Worm (Caenorhabditis elegans) whole organism, L4 larva: Measurements from ENCODE around the gene best-19.
A peak's percentile ranks its signal among the peaks of the same experiment; 100 is the strongest.

ENCODE experiments used
- F26F4.8 ChIP-seq: fragments of 200-800 bp; sonication (Bioruptor generic); conservative IDR thresholded peaks from 2 replicates; pipeline ENCODE4 v1.3.6; 2022; ENCODE audit warnings: missing genetic modification characterization, missing compliant biosample characterization
- R02D3.7 ChIP-seq: fragments of 150-350 bp; sonication (generic microtip); optimal IDR thresholded peaks from 3 replicates; lab custom pipeline; 2014; ENCODE audit warnings: missing biosample characterization, missing genetic modification characterization
- Y105C5A.15 ChIP-seq: fragments of 200-800 bp; sonication (Bioruptor generic); IDR thresholded peaks from 2 replicates; pipeline ENCODE4 v1.3.6; 2022; ENCODE audit warnings: missing genetic modification characterization, missing compliant biosample characterization
- Y5F2A.4 ChIP-seq: fragments of 200-800 bp; sonication (Bioruptor generic); optimal IDR thresholded peaks from 2 replicates; lab custom pipeline; 2018; ENCODE audit warnings: mild to moderate bottlenecking, missing genetic modification characterization, missing compliant biosample characterization
- Y75B8A.6 ChIP-seq: fragments of 200-800 bp; sonication (Bioruptor generic); IDR thresholded peaks from 2 replicates; pipeline ENCODE4 v1.3.6; 2022; ENCODE audit warnings: missing genetic modification reagents, missing genetic modification characterization, missing compliant biosample characterization
- aly-2 ChIP-seq: sonication (generic microtip); optimal IDR thresholded peaks from 2 replicates; lab custom pipeline; 2018; ENCODE audit warnings: missing biosample characterization, missing genetic modification characterization
- attf-4 ChIP-seq: sonication (generic microtip); optimal IDR thresholded peaks from 3 replicates; lab custom pipeline; 2017; ENCODE audit warnings: missing biosample characterization, missing genetic modification characterization
- ceh-20 ChIP-seq: fragments of 200-800 bp; sonication (Bioruptor generic); IDR thresholded peaks from 2 replicates; pipeline ENCODE4 v1.3.6; 2022; ENCODE audit warnings: missing genetic modification reagents, missing genetic modification characterization, missing compliant biosample characterization
- ceh-32 ChIP-seq: sonication (generic microtip); optimal IDR thresholded peaks from 2 replicates; lab custom pipeline; 2016; ENCODE audit warnings: mild to moderate bottlenecking, missing genetic modification characterization, missing compliant biosample characterization; ENCODE audit not compliant: poor library complexity
- ceh-62 ChIP-seq: sonication (generic microtip); optimal IDR thresholded peaks from 2 replicates; lab custom pipeline; 2017; ENCODE audit warnings: missing biosample characterization, missing genetic modification characterization
- ces-1 ChIP-seq: fragments of 150-350 bp; sonication (generic microtip); optimal IDR thresholded peaks from 4 replicates; lab custom pipeline; 2014; ENCODE audit warnings: missing biosample characterization, missing genetic modification reagents, missing genetic modification characterization
- daf-16 ChIP-seq, 3 experiments: sonication (generic microtip); optimal IDR thresholded peaks; 2 replicates each; lab custom pipeline; 2016 to 2017; ENCODE audit warnings: missing genetic modification characterization in 3 of 3, missing genetic modification reagents in 3 of 3, mild to moderate bottlenecking in 2 of 3, missing compliant biosample characterization in 2 of 3, missing biosample characterization in 1 of 3, moderate library complexity in 1 of 3
- dmd-6 ChIP-seq: fragments of 200-800 bp; sonication (Bioruptor generic); IDR thresholded peaks from 2 replicates; pipeline ENCODE4 v1.3.6; 2022; ENCODE audit warnings: missing genetic modification reagents, missing genetic modification characterization, missing compliant biosample characterization
- dmd-9 ChIP-seq: fragments of 200-800 bp; sonication (Bioruptor generic); IDR thresholded peaks from 2 replicates; pipeline ENCODE4 v1.3.6; 2022; ENCODE audit warnings: missing genetic modification reagents, missing genetic modification characterization, missing compliant biosample characterization
- dpl-1 ChIP-seq: fragments of 150-350 bp; optimal IDR thresholded peaks from 2 replicates; lab custom pipeline; 2014; ENCODE audit warnings: missing biosample characterization, missing genetic modification reagents, missing genetic modification characterization
- duxl-1 ChIP-seq: sonication (generic microtip); optimal IDR thresholded peaks from 2 replicates; lab custom pipeline; 2016; ENCODE audit warnings: mild to moderate bottlenecking, missing genetic modification characterization, moderate library complexity, missing compliant biosample characterization; ENCODE audit not compliant: poor library complexity
- egl-27 ChIP-seq: sonication (generic microtip); optimal IDR thresholded peaks from 3 replicates; lab custom pipeline; 2017; ENCODE audit warnings: missing biosample characterization, missing genetic modification reagents, missing genetic modification characterization
- fkh-10 ChIP-seq: fragments of 150-350 bp; optimal IDR thresholded peaks from 2 replicates; lab custom pipeline; 2014; ENCODE audit warnings: missing biosample characterization, missing genetic modification reagents, missing genetic modification characterization
- fos-1 ChIP-seq: fragments of 150-350 bp; optimal IDR thresholded peaks from 2 replicates; lab custom pipeline; 2014; ENCODE audit warnings: missing biosample characterization, missing genetic modification characterization
- gei-8 ChIP-seq: fragments of 200-800 bp; sonication (Bioruptor generic); optimal IDR thresholded peaks from 2 replicates; lab custom pipeline; 2018; ENCODE audit warnings: mild to moderate bottlenecking, missing genetic modification characterization, missing compliant biosample characterization
- lin-13 ChIP-seq: fragments of 150-350 bp; optimal IDR thresholded peaks from 2 replicates; lab custom pipeline; 2014; ENCODE audit warnings: missing biosample characterization, missing genetic modification reagents, missing genetic modification characterization
- lin-15B ChIP-seq: fragments of 150-350 bp; sonication (generic microtip); optimal IDR thresholded peaks from 3 replicates; lab custom pipeline; 2014; ENCODE audit warnings: missing biosample characterization, missing genetic modification characterization
- lin-29 ChIP-seq: fragments of 200-800 bp; sonication (Bioruptor generic); IDR thresholded peaks from 2 replicates; pipeline ENCODE4 v1.3.6; 2022; ENCODE audit warnings: missing genetic modification reagents, missing genetic modification characterization, missing compliant biosample characterization
- lsy-2 ChIP-seq, 2 experiments: fragments of 150-350 bp in 1 of 2; sonication (generic microtip) in 1 of 2; optimal IDR thresholded peaks; 2 replicates each; lab custom pipeline; 2014 to 2017; ENCODE audit warnings: missing biosample characterization in 2 of 2, missing genetic modification characterization in 2 of 2
- madf-5 ChIP-seq, 2 experiments: fragments of 200-800 bp; sonication (Bioruptor generic); IDR thresholded peaks; 2 replicates each; pipeline ENCODE4 v1.3.6; 2022; ENCODE audit warnings: missing compliant biosample characterization in 2 of 2, missing genetic modification characterization in 2 of 2
- mep-1 ChIP-seq: fragments of 150-350 bp; sonication (generic microtip); optimal IDR thresholded peaks from 3 replicates; lab custom pipeline; 2014; ENCODE audit warnings: missing biosample characterization, missing genetic modification characterization
- mxl-2 ChIP-seq: fragments of 200-800 bp; sonication (Bioruptor generic); conservative IDR thresholded peaks from 2 replicates; pipeline ENCODE4 v1.3.6; 2022; ENCODE audit warnings: missing genetic modification reagents, missing genetic modification characterization, missing compliant biosample characterization
- mxl-3 ChIP-seq: fragments of 200-800 bp; sonication (Bioruptor generic); optimal IDR thresholded peaks from 2 replicates; lab custom pipeline; 2018; ENCODE audit warnings: mild to moderate bottlenecking, missing genetic modification characterization, missing compliant biosample characterization
- nhr-10 ChIP-seq: fragments of 150-350 bp; optimal IDR thresholded peaks from 2 replicates; lab custom pipeline; 2014; ENCODE audit warnings: missing biosample characterization, missing genetic modification characterization
- nhr-111 ChIP-seq: fragments of 200-800 bp; sonication (Bioruptor generic); optimal IDR thresholded peaks from 2 replicates; lab custom pipeline; 2018; ENCODE audit warnings: mild to moderate bottlenecking, missing genetic modification characterization, missing compliant biosample characterization
- nhr-25 ChIP-seq: sonication (generic microtip); optimal IDR thresholded peaks from 2 replicates; lab custom pipeline; 2017; ENCODE audit warnings: missing genetic modification characterization, mild to moderate bottlenecking, missing compliant biosample characterization, antibody characterized with exemption, moderate library complexity, borderline replicate concordance; ENCODE audit not compliant: insufficient read depth
- nhr-42 ChIP-seq: fragments of 200-800 bp; sonication (Bioruptor generic); IDR thresholded peaks from 2 replicates; pipeline ENCODE4 v1.3.6; 2022; ENCODE audit warnings: missing genetic modification characterization, missing compliant biosample characterization
- nhr-6 ChIP-seq: fragments of 150-350 bp; optimal IDR thresholded peaks from 2 replicates; lab custom pipeline; 2014; ENCODE audit warnings: missing biosample characterization, missing genetic modification characterization
- nhr-77 ChIP-seq: fragments of 150-350 bp; optimal IDR thresholded peaks from 2 replicates; lab custom pipeline; 2014; ENCODE audit warnings: missing biosample characterization, missing genetic modification characterization
- pha-4 ChIP-seq, 2 experiments: fragments of 150-350 bp in 1 of 2; fragments of 200-800 bp in 1 of 2; sonication (Bioruptor generic) in 1 of 2; IDR thresholded peaks in 1 of 2; optimal IDR thresholded peaks in 1 of 2; 2 replicates each; pipeline versions ENCODE4 v1.3.6 to Lab custom; 2014 to 2022; ENCODE audit warnings: missing genetic modification characterization in 2 of 2, missing genetic modification reagents in 2 of 2, missing biosample characterization in 1 of 2, missing compliant biosample characterization in 1 of 2
- saeg-2 ChIP-seq: fragments of 200-800 bp; sonication (Bioruptor generic); IDR thresholded peaks from 2 replicates; pipeline ENCODE4 v1.3.6; 2022; ENCODE audit warnings: missing genetic modification reagents, missing genetic modification characterization, missing compliant biosample characterization
- set-16 ChIP-seq: fragments of 200-800 bp; sonication (Bioruptor generic); IDR thresholded peaks from 2 replicates; pipeline ENCODE4 v1.3.6; 2022; ENCODE audit warnings: missing genetic modification reagents, missing genetic modification characterization, missing compliant biosample characterization
- spr-1 ChIP-seq: sonication (generic microtip); optimal IDR thresholded peaks from 2 replicates; lab custom pipeline; 2016; ENCODE audit warnings: mild to moderate bottlenecking, missing genetic modification characterization, missing compliant biosample characterization
- spr-3 ChIP-seq: fragments of 200-800 bp; sonication (Bioruptor generic); optimal IDR thresholded peaks from 2 replicates; lab custom pipeline; 2018; ENCODE audit warnings: mild to moderate bottlenecking, missing genetic modification characterization, missing compliant biosample characterization
- unc-130 ChIP-seq: sonication (generic microtip); optimal IDR thresholded peaks from 2 replicates; lab custom pipeline; 2016; ENCODE audit warnings: missing genetic modification reagents, missing genetic modification characterization, missing compliant biosample characterization
- unc-62 ChIP-seq, 3 experiments: fragments of 150-350 bp in 1 of 3; sonication (generic microtip); optimal IDR thresholded peaks in 2 of 3; peaks in 1 of 3; 1 replicate in 1 of 3; 2 replicates in 2 of 3; lab custom pipeline; 2014 to 2017; ENCODE audit warnings: missing biosample characterization in 3 of 3, missing genetic modification characterization in 3 of 3, missing genetic modification reagents in 3 of 3, missing genotype in 1 of 3
- zfp-2 ChIP-seq: sonication (generic microtip); optimal IDR thresholded peaks from 2 replicates; lab custom pipeline; 2016; ENCODE audit warnings: mild to moderate bottlenecking, missing genetic modification characterization, missing compliant biosample characterization
- zip-11 ChIP-seq: fragments of 200-800 bp; sonication (Bioruptor generic); IDR thresholded peaks from 2 replicates; pipeline ENCODE4 v1.3.6; 2022; ENCODE audit warnings: missing genetic modification characterization, missing compliant biosample characterization
- ztf-7 ChIP-seq: fragments of 150-350 bp; optimal IDR thresholded peaks from 2 replicates; lab custom pipeline; 2014; ENCODE audit warnings: missing biosample characterization, missing genetic modification characterization

best-19 gene

DNA sequence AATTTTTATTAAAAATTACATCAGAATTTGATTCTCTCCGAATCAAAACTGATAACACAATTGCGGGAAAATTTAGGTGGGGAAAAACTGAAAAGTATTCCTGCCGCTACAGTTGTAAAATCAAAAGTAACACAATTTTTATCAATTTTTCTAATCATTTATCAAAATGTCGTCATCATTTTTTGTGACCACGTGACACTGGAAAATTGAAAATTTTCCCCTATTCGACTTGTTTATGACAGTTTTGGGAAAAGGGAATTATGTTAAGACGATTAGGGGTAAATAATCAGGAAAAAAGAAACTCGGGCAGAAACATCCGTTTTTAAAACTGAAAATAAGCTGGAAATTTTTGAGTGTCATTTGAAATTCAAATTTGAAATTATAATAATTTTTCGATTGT, 13.4 kb downstream of the best-19 start (continued):
- TF ChIP-seq zfp-2 (tag; lab: Kevin White, UChicago) (no peak), pha-4 (GFP tag; IDR thresholded peaks at IDR 0.05; lab: Robert Waterston, UW) (peak; percentile 20; the same call in 1 of the 2 replicates), pha-4 (tag; optimal IDR thresholded peaks at IDR 0.05; lab: Kevin White, UChicago) (no peak), nhr-111 (GFP tag; lab: Kevin White, UChicago) (no peak), aly-2 (tag; lab: Kevin White, UChicago) (no peak), dmd-6 (GFP tag; lab: Robert Waterston, UW) (peak; percentile 92), duxl-1 (tag; lab: Kevin White, UChicago) (no peak), dpl-1 (GFP tag; lab: Kevin White, UChicago) (no peak), nhr-42 (GFP tag; lab: Robert Waterston, UW) (no peak), mxl-2 (GFP tag; lab: Robert Waterston, UW) (no peak), ztf-7 (tag; lab: Kevin White, UChicago) (no peak), lin-13 (GFP tag; lab: Kevin White, UChicago) (no peak), dmd-9 (GFP tag; lab: Robert Waterston, UW) (no peak), madf-5 (GFP tag; IDR thresholded peaks at IDR 0.05; lab: Robert Waterston, UW) (no peak)

DNA sequence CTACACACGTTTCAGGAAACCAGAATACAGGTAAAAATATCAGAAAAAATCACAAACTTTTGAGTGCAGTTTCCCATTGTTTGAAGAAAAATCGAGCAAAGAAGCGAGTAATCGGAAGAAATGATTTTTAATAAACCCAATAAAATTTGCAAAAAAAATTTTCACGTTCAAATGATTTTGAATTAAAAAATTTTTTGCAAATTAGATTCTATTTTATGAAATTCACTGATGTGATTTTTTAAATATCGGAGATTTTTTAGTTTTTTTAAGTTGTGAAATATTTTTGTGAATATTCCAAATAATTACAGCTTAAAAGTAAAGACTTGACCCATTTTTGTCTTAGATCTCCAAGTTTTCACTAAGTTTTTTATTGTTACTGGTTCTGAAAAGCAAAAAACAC, 14.8 kb downstream of the best-19 start, which contains the start of gene pnp-1:
pnp-1 (minus strand) TSS at position 101 of the 400 bp plus-strand sequence.
- no peak for TF ChIP-seq ceh-20
- no peak for TF ChIP-seq dmd-9 (GFP tag; lab: Robert Waterston, UW)
- TF ChIP-seq lin-13 (GFP tag; lab: Kevin White, UChicago), result no peak
- TF ChIP-seq Y5F2A.4 (GFP tag; lab: Kevin White, UChicago), result no peak
- TF ChIP-seq daf-16 (GFP tag; optimal IDR thresholded peaks at IDR 0.05; lab: Kevin White, UChicago), result no peak
- no peak for TF ChIP-seq daf-16 (tag; optimal IDR thresholded peaks at IDR 0.05; lab: Kevin White, UChicago)
- no peak for TF ChIP-seq nhr-111 (GFP tag; lab: Kevin White, UChicago)
- TF ChIP-seq fos-1, result no peak
- TF ChIP-seq spr-1 (tag; lab: Kevin White, UChicago), result no peak
- TF ChIP-seq ztf-7 (tag; lab: Kevin White, UChicago), result no peak
- no peak for TF ChIP-seq mep-1
- TF ChIP-seq ceh-62, result no peak
- no peak for TF ChIP-seq Y75B8A.6 (GFP tag; lab: Robert Waterston, UW)
- TF ChIP-seq attf-4 (tag; lab: Kevin White, UChicago), result no peak
- TF ChIP-seq ces-1 (GFP tag; lab: Kevin White, UChicago), result no peak
- TF ChIP-seq set-16, result no peak
- TF ChIP-seq lsy-2 (tag; optimal IDR thresholded peaks at IDR 0.05; lab: Kevin White, UChicago), result no peak

DNA sequence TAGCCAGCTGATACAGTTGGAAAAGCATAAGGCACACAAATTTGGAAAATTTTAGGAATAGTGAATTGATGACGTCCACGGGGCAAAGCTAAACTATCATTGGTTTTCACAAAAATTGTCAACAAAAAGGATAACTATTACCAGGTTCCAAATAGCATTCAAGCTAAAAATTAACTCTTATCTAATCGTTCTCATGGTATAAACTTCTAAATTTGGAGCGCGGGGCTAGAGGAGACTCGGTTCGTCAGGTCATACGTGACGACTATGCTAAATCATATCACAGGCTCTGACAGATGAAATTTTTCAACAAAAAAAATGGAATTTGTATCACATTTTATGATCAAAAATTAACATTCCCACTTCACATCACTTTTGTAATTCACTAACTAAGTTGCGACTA, 15.7 kb downstream of the best-19 start:
- no peak for TF ChIP-seq nhr-6 (tag; lab: Kevin White, UChicago)
- no peak for TF ChIP-seq set-16
- no peak for TF ChIP-seq ceh-32 (tag; lab: Kevin White, UChicago)
- TF ChIP-seq lin-29 (GFP tag; lab: Robert Waterston, UW), result no peak
- no peak for TF ChIP-seq nhr-111 (GFP tag; lab: Kevin White, UChicago)

DNA sequence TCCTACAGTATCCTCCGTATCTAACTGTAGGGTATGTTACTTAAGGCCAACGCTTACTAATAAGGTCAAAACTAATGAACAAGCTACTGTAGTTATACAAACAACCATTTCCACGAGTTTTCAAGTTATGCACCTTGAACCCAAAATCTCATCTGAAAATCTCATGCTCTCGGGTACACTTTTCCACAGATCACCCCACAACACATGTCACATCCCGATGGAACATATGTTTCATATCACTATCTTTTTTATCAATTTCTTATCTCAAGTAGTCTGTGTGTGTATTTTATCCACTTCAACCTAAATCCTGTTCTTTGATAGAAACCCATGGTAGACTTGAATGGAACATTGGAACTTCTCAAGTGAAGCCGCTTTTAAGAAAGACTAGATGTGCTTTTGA, 16.9 kb downstream of the best-19 start:
- TF ChIP-seq egl-27 (tag; lab: Kevin White, UChicago) (no peak), mep-1 (no peak), Y105C5A.15 (GFP tag; lab: Robert Waterston, UW) (no peak), unc-62 (GFP tag; optimal IDR thresholded peaks at IDR 0.05 in 1 of 2; lab: Kevin White, UChicago) (peak in 1 of 2 experiments; percentile 72), unc-62 (tag; optimal IDR thresholded peaks at IDR 0.05; lab: Kevin White, UChicago) (no peak), Y5F2A.4 (GFP tag; lab: Kevin White, UChicago) (no peak), spr-3 (GFP tag; lab: Kevin White, UChicago) (no peak), unc-130 (GFP tag; lab: Kevin White, UChicago) (no peak), F26F4.8 (GFP tag; lab: Robert Waterston, UW) (no peak), nhr-10 (tag; lab: Kevin White, UChicago) (no peak), lin-15B (tag; lab: Kevin White, UChicago) (no peak), R02D3.7 (tag; lab: Kevin White, UChicago) (no peak), pha-4 (GFP tag; IDR thresholded peaks at IDR 0.05; lab: Robert Waterston, UW) (no peak), pha-4 (tag; optimal IDR thresholded peaks at IDR 0.05; lab: Kevin White, UChicago) (no peak), gei-8 (no peak), mxl-3 (GFP tag; lab: Kevin White, UChicago) (peak; percentile 55), zip-11 (no peak), nhr-25 (tag; lab: Kevin White, UChicago) (no peak), fkh-10 (no peak), nhr-77 (no peak), lin-29 (GFP tag; lab: Robert Waterston, UW) (no peak), saeg-2 (GFP tag; lab: Robert Waterston, UW) (no peak)
